Worm (Caenorhabditis elegans) whole organism, L4/young adult: Measurements from ENCODE around the gene F20G2.3.

Source experiments
- W03F9.2 ChIP-seq: fragments of 150-350 bp; optimal IDR thresholded peaks from 2 replicates; lab custom pipeline; 2014; ENCODE audit warnings: missing biosample characterization, missing genetic modification characterization
- dao-5 ChIP-seq: sonication (generic microtip); optimal IDR thresholded peaks from 2 replicates; lab custom pipeline; 2016; ENCODE audit warnings: missing genotype, missing genetic modification characterization, moderate library complexity, missing compliant biosample characterization
- him-1 ChIP-seq: sonication (generic microtip); optimal IDR thresholded peaks from 2 replicates; lab custom pipeline; 2016; ENCODE audit warnings: missing genotype, missing genetic modification reagents, missing genetic modification characterization, missing compliant biosample characterization

ce11 chrV:13816877-13817276, 48.6 kb upstream of the F20G2.3 start, which contains the start of gene F55B12.2:
- TF ChIP-seq him-1 (tag; lab: Kevin White, UChicago) (no peak), dao-5 (tag; lab: Kevin White, UChicago) (no peak), W03F9.2 (tag; lab: Kevin White, UChicago) (no peak)
